Fruit fly (Drosophila melanogaster): ENCODE measurements around the gene CG33340.

DNA sequence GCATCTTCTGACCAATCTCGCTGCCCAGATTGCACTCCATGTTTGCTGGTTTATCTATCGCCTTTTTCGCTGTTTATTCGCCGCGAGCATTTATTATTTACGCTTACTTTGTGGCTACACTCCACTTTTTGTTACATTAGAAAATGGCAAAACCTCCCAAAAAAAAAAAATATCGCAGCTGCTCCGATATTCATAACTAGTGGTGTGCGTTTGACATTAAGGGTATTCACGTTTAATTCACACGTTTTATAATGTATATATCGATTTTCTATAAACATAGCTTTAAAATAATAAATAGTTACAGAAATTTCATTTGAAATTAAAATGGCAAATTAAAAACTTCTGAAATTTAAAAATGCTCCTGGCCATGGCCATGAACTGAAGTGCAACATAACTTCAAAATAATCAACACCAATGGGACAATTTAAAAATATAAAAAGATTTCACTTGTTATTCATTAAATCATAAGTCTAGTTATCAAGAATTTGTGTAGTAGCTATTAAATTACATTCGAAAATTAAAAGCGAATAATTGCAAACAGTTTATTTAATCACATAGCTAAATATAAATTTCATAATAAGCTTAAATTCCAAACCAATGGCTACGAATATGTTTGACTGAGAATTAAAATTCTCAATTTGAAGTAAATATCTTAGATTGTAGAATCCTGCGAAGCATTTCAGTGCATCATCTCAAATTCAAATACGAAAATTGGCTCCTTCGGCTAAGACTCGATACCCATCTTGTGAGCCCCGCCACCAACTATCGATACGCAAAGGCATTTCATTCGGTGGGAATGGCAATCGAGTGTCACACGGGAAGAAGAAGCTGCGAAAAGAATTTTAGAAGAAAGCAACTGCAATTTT is 44.5 kb upstream of the CG33340 start, which contains the start of the genes Nab2 and BRWD3:
- TF ChIP-seq Myc (optimal IDR thresholded peaks at IDR 0.05): no peak
- TF ChIP-seq ttk (optimal IDR thresholded peaks at IDR 0.05): no peak
